Worm (Caenorhabditis elegans) whole organism, L1 larva: ENCODE results near the gene T24B8.3.

Source experiments
- C34B4.2 ChIP-seq: sonication (generic microtip); optimal IDR thresholded peaks from 2 replicates; lab custom pipeline; 2017; ENCODE audit warnings: mild to moderate bottlenecking, missing genetic modification characterization, missing compliant biosample characterization
- Y116A8C.19 ChIP-seq: sonication (generic microtip); optimal IDR thresholded peaks from 2 replicates; lab custom pipeline; 2016; ENCODE audit warnings: missing compliant biosample characterization, missing genetic modification characterization, borderline replicate concordance
- aha-1 ChIP-seq: fragments of 150-350 bp; optimal IDR thresholded peaks from 2 replicates; lab custom pipeline; 2014; ENCODE audit warnings: missing biosample characterization, missing genetic modification characterization
- aly-2 ChIP-seq: fragments of 150-350 bp; optimal IDR thresholded peaks from 2 replicates; lab custom pipeline; 2014; ENCODE audit warnings: missing biosample characterization, missing genetic modification characterization
- blmp-1 ChIP-seq: fragments of 150-350 bp; optimal IDR thresholded peaks from 2 replicates; lab custom pipeline; 2014; ENCODE audit warnings: missing biosample characterization, missing genetic modification characterization
- ceh-82 ChIP-seq, 3 experiments: fragments of 150-350 bp in 1 of 3; sonication (generic microtip) in 2 of 3; optimal IDR thresholded peaks; 2 replicates each; lab custom pipeline; 2014 to 2017; ENCODE audit warnings: missing biosample characterization in 3 of 3, missing genetic modification characterization in 3 of 3
- ceh-90 ChIP-seq: sonication (generic microtip); optimal IDR thresholded peaks from 2 replicates; lab custom pipeline; 2016; ENCODE audit warnings: missing genetic modification characterization, missing compliant biosample characterization
- ces-1 ChIP-seq: fragments of 150-350 bp; optimal IDR thresholded peaks from 2 replicates; lab custom pipeline; 2014; ENCODE audit warnings: missing biosample characterization, missing genetic modification reagents, missing genetic modification characterization
- efl-1 ChIP-seq, 4 experiments: fragments of 150-350 bp; optimal IDR thresholded peaks in 3 of 4; peaks in 1 of 4; 1 replicate in 1 of 4; 2 replicates in 3 of 4; lab custom pipeline; 2014; ENCODE audit warnings: missing biosample characterization in 2 of 4, missing genetic modification characterization in 2 of 4, missing genetic modification reagents in 2 of 4
- efl-3 ChIP-seq: fragments of 200-800 bp; sonication (Bioruptor generic); optimal IDR thresholded peaks from 2 replicates; lab custom pipeline; 2018; ENCODE audit warnings: mild to moderate bottlenecking, missing genetic modification characterization, missing compliant biosample characterization
- egl-13 ChIP-seq: sonication (generic microtip); optimal IDR thresholded peaks from 2 replicates; lab custom pipeline; 2016; ENCODE audit warnings: missing genotype, missing genetic modification reagents, missing genetic modification characterization, missing compliant biosample characterization
- elt-2 ChIP-seq: sonication (generic microtip); optimal IDR thresholded peaks from 2 replicates; lab custom pipeline; 2016; ENCODE audit warnings: missing genetic modification characterization, mild to moderate bottlenecking, inconsistent platforms, missing compliant biosample characterization, missing genetic modification reagents
- elt-3 ChIP-seq, 6 experiments: fragments of 150-350 bp in 1 of 6; sonication (generic microtip); optimal IDR thresholded peaks; 2 replicates each; lab custom pipeline; 2017 to 2018; ENCODE audit warnings: missing biosample characterization in 6 of 6, missing genetic modification characterization in 6 of 6, inconsistent platforms in 1 of 6
- fos-1 ChIP-seq: fragments of 150-350 bp; optimal IDR thresholded peaks from 2 replicates; lab custom pipeline; 2014; ENCODE audit warnings: missing biosample characterization, missing genetic modification characterization
- grh-1 ChIP-seq: fragments of 200-800 bp; sonication (Bioruptor generic); IDR thresholded peaks from 2 replicates; pipeline ENCODE4 v1.3.6; 2022; ENCODE audit warnings: missing genetic modification reagents, missing genetic modification characterization, missing compliant biosample characterization
- hlh-17 ChIP-seq: fragments of 200-800 bp; sonication (Bioruptor generic); optimal IDR thresholded peaks from 2 replicates; lab custom pipeline; 2018; ENCODE audit warnings: missing genetic modification characterization, mild to moderate bottlenecking, missing compliant biosample characterization, moderate library complexity, borderline replicate concordance
- hpl-2 ChIP-seq: fragments of 150-350 bp; optimal IDR thresholded peaks from 2 replicates; lab custom pipeline; 2014; ENCODE audit warnings: missing biosample characterization, missing genetic modification reagents, missing genetic modification characterization
- irx-1 ChIP-seq: sonication (generic microtip); optimal IDR thresholded peaks from 2 replicates; lab custom pipeline; 2016; ENCODE audit warnings: missing genetic modification characterization, missing compliant biosample characterization
- jun-1 ChIP-seq: fragments of 150-350 bp; optimal IDR thresholded peaks from 2 replicates; lab custom pipeline; 2014; ENCODE audit warnings: missing biosample characterization, missing genetic modification reagents, missing genetic modification characterization
- lin-14 ChIP-seq: fragments of 200-800 bp; sonication (Bioruptor generic); optimal IDR thresholded peaks from 2 replicates; lab custom pipeline; 2018; ENCODE audit warnings: mild to moderate bottlenecking, missing genetic modification characterization, moderate library complexity, missing compliant biosample characterization
- lin-15B ChIP-seq: fragments of 150-350 bp; sonication (generic microtip); optimal IDR thresholded peaks from 3 replicates; lab custom pipeline; 2014; ENCODE audit warnings: missing biosample characterization, missing genetic modification characterization
- lir-3 ChIP-seq: sonication (generic microtip); optimal IDR thresholded peaks from 2 replicates; lab custom pipeline; 2016; ENCODE audit warnings: mild to moderate bottlenecking, missing genetic modification characterization, moderate library complexity, missing compliant biosample characterization; ENCODE audit not compliant: poor library complexity
- lsy-2 ChIP-seq, 2 experiments: fragments of 150-350 bp; optimal IDR thresholded peaks; 2 replicates each; lab custom pipeline; 2014; ENCODE audit warnings: missing biosample characterization in 2 of 2, missing genetic modification characterization in 2 of 2
- mab-9 ChIP-seq: fragments of 200-800 bp; sonication (Bioruptor generic); IDR thresholded peaks from 2 replicates; pipeline ENCODE4 v1.3.6; 2022; ENCODE audit warnings: missing genetic modification reagents, missing genetic modification characterization, missing compliant biosample characterization
- mdl-1 ChIP-seq, 2 experiments: fragments of 150-350 bp; optimal IDR thresholded peaks; 2 replicates each; lab custom pipeline; 2014 to 2017; ENCODE audit warnings: missing biosample characterization in 2 of 2, missing genetic modification characterization in 2 of 2, inconsistent platforms in 1 of 2
- mep-1 ChIP-seq: fragments of 150-350 bp; optimal IDR thresholded peaks from 2 replicates; lab custom pipeline; 2014; ENCODE audit warnings: missing biosample characterization, missing genetic modification characterization
- nhr-11 ChIP-seq: fragments of 150-350 bp; optimal IDR thresholded peaks from 2 replicates; lab custom pipeline; 2014; ENCODE audit warnings: missing biosample characterization, missing genetic modification characterization
- nhr-12 ChIP-seq: sonication (generic microtip); optimal IDR thresholded peaks from 2 replicates; lab custom pipeline; 2017; ENCODE audit warnings: missing biosample characterization, missing genetic modification characterization
- nhr-19 ChIP-seq: fragments of 200-800 bp; sonication (Bioruptor generic); conservative IDR thresholded peaks from 2 replicates; pipeline ENCODE4 v1.3.6; 2022; ENCODE audit warnings: missing genetic modification characterization, missing compliant biosample characterization
- nhr-47 ChIP-seq: sonication (generic microtip); optimal IDR thresholded peaks from 2 replicates; lab custom pipeline; 2016; ENCODE audit warnings: mild to moderate bottlenecking, missing genetic modification characterization, moderate library complexity, missing compliant biosample characterization
- nhr-71 ChIP-seq: sonication (generic microtip); optimal IDR thresholded peaks from 2 replicates; lab custom pipeline; 2016; ENCODE audit warnings: mild to moderate bottlenecking, missing genetic modification characterization, moderate library complexity, missing compliant biosample characterization
- nhr-85 ChIP-seq: sonication (generic microtip); peaks from one replicate; lab custom pipeline; 2016; ENCODE audit warnings: missing genetic modification characterization, inconsistent platforms, missing compliant biosample characterization
- nhr-90 ChIP-seq: sonication (generic microtip); optimal IDR thresholded peaks from 2 replicates; lab custom pipeline; 2016; ENCODE audit warnings: mild to moderate bottlenecking, missing genetic modification characterization, missing compliant biosample characterization; ENCODE audit not compliant: poor library complexity
- rnt-1 ChIP-seq: sonication (generic microtip); optimal IDR thresholded peaks from 2 replicates; lab custom pipeline; 2016; ENCODE audit warnings: mild to moderate bottlenecking, missing genetic modification characterization, moderate library complexity, missing compliant biosample characterization
- skn-1 ChIP-seq: fragments of 150-350 bp; optimal IDR thresholded peaks from 2 replicates; lab custom pipeline; 2014; ENCODE audit warnings: missing biosample characterization, missing genetic modification characterization
- snpc-4 ChIP-seq: fragments of 150-350 bp; optimal IDR thresholded peaks from 2 replicates; lab custom pipeline; 2014; ENCODE audit warnings: missing biosample characterization, missing genetic modification characterization
- snu-23 ChIP-seq: sonication (generic microtip); optimal IDR thresholded peaks from 2 replicates; lab custom pipeline; 2016; ENCODE audit warnings: missing genetic modification characterization, missing compliant biosample characterization
- sox-4 ChIP-seq: sonication (generic microtip); optimal IDR thresholded peaks from 2 replicates; lab custom pipeline; 2016; ENCODE audit warnings: missing genetic modification characterization, missing compliant biosample characterization
- sptf-1 ChIP-seq: fragments of 150-350 bp; optimal IDR thresholded peaks from 2 replicates; lab custom pipeline; 2014; ENCODE audit warnings: missing biosample characterization, missing genetic modification characterization
- sup-37 ChIP-seq: fragments of 200-800 bp; sonication (Bioruptor generic); optimal IDR thresholded peaks from 2 replicates; lab custom pipeline; 2018; ENCODE audit warnings: mild to moderate bottlenecking, missing genetic modification characterization, missing compliant biosample characterization

The T24B8.3 gene

ce11 chrII:9041306-9041705, 19.6 kb downstream of the T24B8.3 start, which contains the start of gene F37B12.3:
Gene F37B12.3, minus strand, starts transcription at chrII:9041406.
- TF ChIP-seq elt-2 (tag; lab: Kevin White, UChicago) (no peak), Y116A8C.19 (no peak), nhr-19 (GFP tag; lab: Robert Waterston, UW) (no peak), nhr-12 (no peak), snpc-4 (no peak)

DNA sequence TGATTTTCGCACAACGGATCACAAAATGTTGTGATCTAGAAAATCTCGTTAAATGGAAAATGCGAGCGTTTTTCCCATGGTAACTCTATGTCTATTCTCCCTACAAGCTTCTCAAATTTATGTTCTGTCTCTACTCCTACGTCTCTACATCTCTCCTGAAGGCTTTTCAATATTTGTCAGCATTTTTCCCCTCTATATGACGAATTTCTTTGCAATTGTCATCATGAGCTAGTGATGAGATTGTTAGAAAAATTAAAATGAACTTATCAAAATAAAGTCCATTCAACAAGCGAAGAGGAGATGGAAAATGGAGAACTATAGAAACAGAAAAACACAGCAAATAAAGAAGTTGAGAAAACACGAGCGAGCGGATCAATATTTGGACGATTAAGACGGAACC, 22.2 kb downstream of the T24B8.3 start:
- no peak for TF ChIP-seq hpl-2 (GFP tag; lab: Kevin White, UChicago)
- no peak for TF ChIP-seq ces-1 (GFP tag; lab: Kevin White, UChicago)
- peak; percentile 91 for TF ChIP-seq skn-1 (tag; lab: Kevin White, UChicago)

- TF ChIP-seq grh-1 (GFP tag; lab: Robert Waterston, UW) (no peak), efl-1 (optimal IDR thresholded peaks at IDR 0.05; lab: Kevin White, UChicago) (no peak), efl-1 (GFP tag; optimal IDR thresholded peaks at IDR 0.05 in 1 of 2; lab: Kevin White, UChicago) (peak in 1 of 2 experiments; percentile 25)
Observed at ce11 chrII:9038201-9038600, 22.7 kb downstream of the T24B8.3 start, which contains the start of gene gcs-1. Gene gcs-1, minus strand, starts transcription at chrII:9038301.

ce11 chrII:9033034-9033433, 27.9 kb downstream of the T24B8.3 start:
- TF ChIP-seq nhr-12, result no peak
- no peak for TF ChIP-seq nhr-71 (tag; lab: Kevin White, UChicago)
- TF ChIP-seq egl-13, result no peak
- no peak for TF ChIP-seq sup-37
- TF ChIP-seq mep-1 (tag; lab: Kevin White, UChicago), result peak; percentile 2
- no peak for TF ChIP-seq mab-9 (GFP tag; lab: Robert Waterston, UW)
- TF ChIP-seq fos-1 (tag; lab: Kevin White, UChicago), result no peak
- TF ChIP-seq grh-1 (GFP tag; lab: Robert Waterston, UW), result no peak
- no peak for TF ChIP-seq ceh-82 (tag; optimal IDR thresholded peaks at IDR 0.05; lab: Kevin White, UChicago)
- no peak for TF ChIP-seq aly-2 (tag; lab: Kevin White, UChicago)
- no peak for TF ChIP-seq mdl-1 (tag; optimal IDR thresholded peaks at IDR 0.05; lab: Kevin White, UChicago)
- no peak for TF ChIP-seq lin-15B
- TF ChIP-seq lsy-2 (tag; optimal IDR thresholded peaks at IDR 0.05; lab: Kevin White, UChicago), result no peak
- no peak for TF ChIP-seq C34B4.2
- TF ChIP-seq jun-1 (tag; lab: Kevin White, UChicago), result no peak
- TF ChIP-seq lir-3, result no peak
- TF ChIP-seq nhr-90 (tag; lab: Kevin White, UChicago), result no peak
- TF ChIP-seq sox-4 (tag; lab: Kevin White, UChicago), result no peak
- TF ChIP-seq irx-1 (tag; lab: Kevin White, UChicago), result no peak
- TF ChIP-seq ceh-90 (tag; lab: Kevin White, UChicago), result no peak
- TF ChIP-seq elt-3 (tag; optimal IDR thresholded peaks at IDR 0.05; lab: Kevin White, UChicago), result peak in 1 of 6 experiments; percentile 12
- peak; percentile 86 for TF ChIP-seq blmp-1 (tag; lab: Kevin White, UChicago)
- TF ChIP-seq skn-1 (tag; lab: Kevin White, UChicago), result no peak
- no peak for TF ChIP-seq aha-1 (tag; lab: Kevin White, UChicago)
- TF ChIP-seq hlh-17 (GFP tag; lab: Kevin White, UChicago), result no peak
- no peak for TF ChIP-seq nhr-11 (tag; lab: Kevin White, UChicago)
- TF ChIP-seq lin-14 (GFP tag; lab: Kevin White, UChicago), result peak; percentile 37
- TF ChIP-seq snpc-4, result no peak
- no peak for TF ChIP-seq sptf-1 (tag; lab: Kevin White, UChicago)
- no peak for TF ChIP-seq nhr-47 (tag; lab: Kevin White, UChicago)
- TF ChIP-seq rnt-1 (tag; lab: Kevin White, UChicago), result no peak
- TF ChIP-seq nhr-85 (tag; lab: Kevin White, UChicago), result peak; percentile 52
- TF ChIP-seq snu-23, result no peak
- TF ChIP-seq efl-3 (GFP tag; lab: Kevin White, UChicago), result no peak
